Fruit fly (Drosophila melanogaster): ENCODE results near the gene CG43673.

- TF ChIP-seq E2f2 (GFP tag; IDR thresholded peaks at IDR 0.05) = no peak
- TF ChIP-seq CG7987 (GFP tag; optimal IDR thresholded peaks at IDR 0.05) = no peak
- no peak for TF ChIP-seq danr (GFP tag; IDR thresholded peaks at IDR 0.05)
- no peak for TF ChIP-seq CG9215 (GFP tag; IDR thresholded peaks at IDR 0.05)
- no peak for TF ChIP-seq esg (GFP tag; conservative IDR thresholded peaks at IDR 0.05)
- TF ChIP-seq Vsx1 (GFP tag; optimal IDR thresholded peaks at IDR 0.05) = no peak
- TF ChIP-seq CG1024 (GFP tag; IDR thresholded peaks at IDR 0.05) = no peak
- TF ChIP-seq CG8089 (GFP tag; optimal IDR thresholded peaks at IDR 0.05) = no peak
Measured at dm6 chrX:15746682-15747196, 32.2 kb upstream of the CG43673 start.
